Fruit fly (Drosophila melanogaster): ENCODE data around the gene RpL35.
A peak's percentile ranks its signal among the peaks of the same experiment; 100 is the strongest.

The RpL35 gene

dm6 chrX:5672243-5673051, at the start of gene RpL35:
Gene RpL35, plus strand, starts transcription at chrX:5672401.
- TF ChIP-seq CG12605 (GFP tag; IDR thresholded peaks at IDR 0.05) (no peak), CG8301 (tag; optimal IDR thresholded peaks at IDR 0.05) (peak; percentile 8), D1 (tag; optimal IDR thresholded peaks at IDR 0.05) (no peak), fd96Ca (GFP tag; IDR thresholded peaks at IDR 0.05) (no peak), gl (tag; optimal IDR thresholded peaks at IDR 0.05) (peak; percentile 31), CG34367 (tag; optimal IDR thresholded peaks at IDR 0.05) (peak; percentile 7), CG14655 (GFP tag; optimal IDR thresholded peaks at IDR 0.05) (no peak), CG4496 (GFP tag; IDR thresholded peaks at IDR 0.05) (peak; percentile 51; the same call in 2 of the 3 replicates), CG8159 (tag; optimal IDR thresholded peaks at IDR 0.05) (peak; percentile 24), rn (GFP tag; IDR thresholded peaks at IDR 0.05) (no peak), Pif1B (GFP tag; optimal IDR thresholded peaks at IDR 0.05) (no peak), CG32121 (GFP tag; IDR thresholded peaks at IDR 0.05) (no peak), CG15710 (tag; optimal IDR thresholded peaks at IDR 0.05) (no peak), EcR (GFP tag; optimal IDR thresholded peaks at IDR 0.05) (no peak), Pif1A (GFP tag; optimal IDR thresholded peaks at IDR 0.05) (no peak), Snoo (tag; optimal IDR thresholded peaks at IDR 0.05) (peak; percentile 31), Ets98B (GFP tag; IDR thresholded peaks at IDR 0.05) (no peak), CG10348 (GFP tag; IDR thresholded peaks at IDR 0.05) (no peak), CG13204 (GFP tag; optimal IDR thresholded peaks at IDR 0.05) (no peak), CG9948 (tag; optimal IDR thresholded peaks at IDR 0.05) (no peak), CG17806 (tag; optimal IDR thresholded peaks at IDR 0.05) (no peak)

- TF ChIP-seq CG13204 (GFP tag; optimal IDR thresholded peaks at IDR 0.05) (no peak), CG14655 (GFP tag; optimal IDR thresholded peaks at IDR 0.05) (no peak), Snoo (tag; optimal IDR thresholded peaks at IDR 0.05) (no peak), gl (tag; optimal IDR thresholded peaks at IDR 0.05) (no peak), CG34367 (tag; optimal IDR thresholded peaks at IDR 0.05) (no peak), CG32121 (GFP tag; IDR thresholded peaks at IDR 0.05) (peak; percentile 50; the same call in 1 of the 2 replicates), CG17806 (tag; optimal IDR thresholded peaks at IDR 0.05) (no peak), Ets98B (GFP tag; IDR thresholded peaks at IDR 0.05) (peak; percentile 40), CG4496 (GFP tag; IDR thresholded peaks at IDR 0.05) (0 out of 3 replicates have a peak, but pooled peaks have one; percentile 48), CG10348 (GFP tag; IDR thresholded peaks at IDR 0.05) (no peak), fd96Ca (GFP tag; IDR thresholded peaks at IDR 0.05) (peak; percentile 68)
Observed at dm6 chrX:5634714-5635113, 37.5 kb upstream of the RpL35 start.

dm6 chrX:5636529-5637099, 35.6 kb upstream of the RpL35 start:
- TF ChIP-seq CG9948 (tag; optimal IDR thresholded peaks at IDR 0.05): no peak
- TF ChIP-seq CG17806 (tag; optimal IDR thresholded peaks at IDR 0.05): no peak
- TF ChIP-seq CG8159 (tag; optimal IDR thresholded peaks at IDR 0.05): no peak
- TF ChIP-seq Ets98B (GFP tag; IDR thresholded peaks at IDR 0.05): no peak
- no peak for TF ChIP-seq CG14655 (GFP tag; optimal IDR thresholded peaks at IDR 0.05)
- TF ChIP-seq D1 (tag; optimal IDR thresholded peaks at IDR 0.05): no peak
- TF ChIP-seq fd96Ca (GFP tag; IDR thresholded peaks at IDR 0.05): no peak
- TF ChIP-seq CG13204 (GFP tag; optimal IDR thresholded peaks at IDR 0.05): no peak
- no peak for TF ChIP-seq CG8301 (tag; optimal IDR thresholded peaks at IDR 0.05)
- TF ChIP-seq EcR (GFP tag; optimal IDR thresholded peaks at IDR 0.05): no peak
- no peak for TF ChIP-seq Snoo (tag; optimal IDR thresholded peaks at IDR 0.05)
- no peak for TF ChIP-seq CG15710 (tag; optimal IDR thresholded peaks at IDR 0.05)
- no peak for TF ChIP-seq rn (GFP tag; IDR thresholded peaks at IDR 0.05)
- TF ChIP-seq Pif1A (GFP tag; optimal IDR thresholded peaks at IDR 0.05): no peak
- TF ChIP-seq CG32121 (GFP tag; IDR thresholded peaks at IDR 0.05): no peak
- TF ChIP-seq gl (tag; optimal IDR thresholded peaks at IDR 0.05): no peak
- no peak for TF ChIP-seq Pif1B (GFP tag; optimal IDR thresholded peaks at IDR 0.05)

dm6 chrX:5637543-5637942, 34.7 kb upstream of the RpL35 start:
- no peak for TF ChIP-seq CG9948 (tag; optimal IDR thresholded peaks at IDR 0.05)
- no peak for TF ChIP-seq CG4496 (GFP tag; IDR thresholded peaks at IDR 0.05)
- no peak for TF ChIP-seq CG17806 (tag; optimal IDR thresholded peaks at IDR 0.05)
- TF ChIP-seq EcR (GFP tag; optimal IDR thresholded peaks at IDR 0.05): no peak
- TF ChIP-seq CG32121 (GFP tag; IDR thresholded peaks at IDR 0.05): no peak
- no peak for TF ChIP-seq Pif1B (GFP tag; optimal IDR thresholded peaks at IDR 0.05)
- TF ChIP-seq CG13204 (GFP tag; optimal IDR thresholded peaks at IDR 0.05): no peak
- TF ChIP-seq fd96Ca (GFP tag; IDR thresholded peaks at IDR 0.05): no peak
- TF ChIP-seq CG8301 (tag; optimal IDR thresholded peaks at IDR 0.05): no peak
- TF ChIP-seq CG12605 (GFP tag; IDR thresholded peaks at IDR 0.05): no peak
- no peak for TF ChIP-seq Snoo (tag; optimal IDR thresholded peaks at IDR 0.05)
- no peak for TF ChIP-seq CG15710 (tag; optimal IDR thresholded peaks at IDR 0.05)
- TF ChIP-seq Ets98B (GFP tag; IDR thresholded peaks at IDR 0.05): no peak
- no peak for TF ChIP-seq CG10348 (GFP tag; IDR thresholded peaks at IDR 0.05)

dm6 chrX:5638588-5638987, 33.6 kb upstream of the RpL35 start:
- TF ChIP-seq CG12605 (GFP tag; IDR thresholded peaks at IDR 0.05) (peak; percentile 32; the same call in 1 of the 2 replicates), Snoo (tag; optimal IDR thresholded peaks at IDR 0.05) (no peak), CG14655 (GFP tag; optimal IDR thresholded peaks at IDR 0.05) (peak; percentile 36), rn (GFP tag; IDR thresholded peaks at IDR 0.05) (no peak), CG32121 (GFP tag; IDR thresholded peaks at IDR 0.05) (peak; percentile 34; the same call in 1 of the 2 replicates), CG8159 (tag; optimal IDR thresholded peaks at IDR 0.05) (peak; percentile 30), Pif1B (GFP tag; optimal IDR thresholded peaks at IDR 0.05) (peak; percentile 26), Pif1A (GFP tag; optimal IDR thresholded peaks at IDR 0.05) (no peak), CG15710 (tag; optimal IDR thresholded peaks at IDR 0.05) (peak; percentile 40), Ets98B (GFP tag; IDR thresholded peaks at IDR 0.05) (peak; percentile 59), CG13204 (GFP tag; optimal IDR thresholded peaks at IDR 0.05) (no peak), CG8301 (tag; optimal IDR thresholded peaks at IDR 0.05) (peak; percentile 25), CG4496 (GFP tag; IDR thresholded peaks at IDR 0.05) (peak; percentile 84), CG9948 (tag; optimal IDR thresholded peaks at IDR 0.05) (no peak), CG10348 (GFP tag; IDR thresholded peaks at IDR 0.05) (no peak), EcR (GFP tag; optimal IDR thresholded peaks at IDR 0.05) (no peak), CG17806 (tag; optimal IDR thresholded peaks at IDR 0.05) (no peak), fd96Ca (GFP tag; IDR thresholded peaks at IDR 0.05) (peak; percentile 70), gl (tag; optimal IDR thresholded peaks at IDR 0.05) (no peak), CG34367 (tag; optimal IDR thresholded peaks at IDR 0.05) (peak; percentile 15), D1 (tag; optimal IDR thresholded peaks at IDR 0.05) (no peak)

Measured in whole organism, pupa.